Fruit fly (Drosophila melanogaster) whole organism, embryonic: ENCODE results near the gene CG13258.

Source experiments
- Awh ChIP-seq: fragments of 200-800 bp; sonication (Bioruptor generic); IDR thresholded peaks from 2 replicates; pipeline ENCODE4, ENCODE4 v1.3.6; 2022; ENCODE audit warnings: missing biosample characterization, missing genetic modification characterization
- C15 ChIP-seq: fragments of 200-800 bp; sonication (Bioruptor generic); IDR thresholded peaks from 3 replicates; pipeline ENCODE4 v1.3.6; 2022; ENCODE audit warnings: missing biosample characterization, missing genetic modification characterization
- CG10543 ChIP-seq: fragments of 200-800 bp; sonication (Bioruptor generic); optimal IDR thresholded peaks from 3 replicates; lab custom pipeline; 2017; ENCODE audit warnings: missing biosample characterization, mild to moderate bottlenecking, missing genetic modification characterization, moderate library complexity
- CG11093 ChIP-seq: fragments of 200-800 bp; sonication (Bioruptor generic); IDR thresholded peaks from 3 replicates; pipeline ENCODE4 v1.3.6; 2022; ENCODE audit warnings: missing biosample characterization, missing genetic modification characterization
- CG12071 ChIP-seq: fragments of 200-800 bp; sonication (Bioruptor generic); optimal IDR thresholded peaks from 3 replicates; lab custom pipeline; 2018; ENCODE audit warnings: missing biosample characterization, mild to moderate bottlenecking, missing genetic modification characterization
- CG12236 ChIP-seq: fragments of 200-800 bp; sonication (Bioruptor generic); optimal IDR thresholded peaks from 2 replicates; lab custom pipeline; 2016; ENCODE audit warnings: missing biosample characterization, missing genetic modification characterization
- CG12769 ChIP-seq: fragments of 200-800 bp; sonication (Bioruptor generic); optimal IDR thresholded peaks from 2 replicates; lab custom pipeline; 2019; ENCODE audit warnings: missing biosample characterization, mild to moderate bottlenecking, missing genetic modification characterization, moderate library complexity
- CG13894 ChIP-seq: fragments of 200-800 bp; sonication (Bioruptor generic); optimal IDR thresholded peaks from 3 replicates; lab custom pipeline; 2018; ENCODE audit warnings: missing biosample characterization, mild to moderate bottlenecking, missing genetic modification characterization, moderate library complexity
- CG1647 ChIP-seq: fragments of 200-800 bp; sonication (Bioruptor generic); optimal IDR thresholded peaks from 3 replicates; lab custom pipeline; 2016; ENCODE audit warnings: missing biosample characterization, missing genetic modification characterization
- CG16779 ChIP-seq: fragments of 200-800 bp; sonication (Bioruptor generic); IDR thresholded peaks from 2 replicates; pipeline ENCODE4 v1.3.6; 2022; ENCODE audit warnings: missing biosample characterization, missing genetic modification characterization
- CG34376 ChIP-seq: fragments of 200-800 bp; sonication (Bioruptor generic); optimal IDR thresholded peaks from 2 replicates; lab custom pipeline; 2018; ENCODE audit warnings: missing biosample characterization, mild to moderate bottlenecking, missing genetic modification characterization
- CG4282 ChIP-seq: fragments of 200-800 bp; sonication (Bioruptor generic); optimal IDR thresholded peaks from 2 replicates; lab custom pipeline; 2016; ENCODE audit warnings: missing biosample characterization, missing genetic modification characterization
- CG5953 ChIP-seq: fragments of 200-800 bp; sonication (Bioruptor generic); IDR thresholded peaks from 2 replicates; pipeline ENCODE4 v1.3.6; 2022; ENCODE audit warnings: missing biosample characterization, missing genetic modification characterization
- CG6689 ChIP-seq: fragments of 200-800 bp; sonication (Bioruptor generic); IDR thresholded peaks from 2 replicates; pipeline ENCODE4 v1.3.6; 2022; ENCODE audit warnings: missing biosample characterization, missing genetic modification characterization
- CG6765 ChIP-seq: fragments of 200-800 bp; sonication (Bioruptor generic); optimal IDR thresholded peaks from 3 replicates; lab custom pipeline; 2017; ENCODE audit warnings: missing biosample characterization, mild to moderate bottlenecking, missing genetic modification characterization
- CG7963 ChIP-seq: fragments of 200-800 bp; sonication (Bioruptor generic); IDR thresholded peaks from 3 replicates; pipeline ENCODE4 v1.3.6; 2022; ENCODE audit warnings: missing biosample characterization, missing genetic modification characterization; ENCODE audit not compliant: partially characterized antibody
- CG8281 ChIP-seq: fragments of 200-800 bp; sonication (Bioruptor generic); optimal IDR thresholded peaks from 2 replicates; lab custom pipeline; 2018; ENCODE audit warnings: missing biosample characterization, mild to moderate bottlenecking, missing genetic modification characterization, moderate library complexity
- CG9437 ChIP-seq: fragments of 200-800 bp; sonication (Bioruptor generic); optimal IDR thresholded peaks from 2 replicates; lab custom pipeline; 2018; ENCODE audit warnings: missing biosample characterization, mild to moderate bottlenecking, missing genetic modification characterization
- CG9932 ChIP-seq: fragments of 200-800 bp; sonication (Bioruptor generic); IDR thresholded peaks from 2 replicates; pipeline ENCODE4 v1.3.6; 2022; ENCODE audit warnings: missing biosample characterization, missing genetic modification characterization
- Deaf1 ChIP-seq: fragments of 200-800 bp; optimal IDR thresholded peaks from 3 replicates; lab custom pipeline; 2019; ENCODE audit warnings: missing biosample characterization, mild to moderate bottlenecking, missing genetic modification characterization, moderate library complexity
- Drgx ChIP-seq: fragments of 200-800 bp; sonication (Bioruptor generic); IDR thresholded peaks from 2 replicates; pipeline ENCODE4 v1.3.6; 2022; ENCODE audit warnings: missing biosample characterization, missing genetic modification characterization
- Med ChIP-seq: fragments of 200-800 bp; sonication (Bioruptor generic); peaks from one replicate; lab custom pipeline; 2016; ENCODE audit warnings: missing biosample characterization, missing genetic modification characterization, mild to moderate bottlenecking, inconsistent platforms, moderate library complexity
- Rfx ChIP-seq: fragments of 200-800 bp; sonication (Bioruptor generic); IDR thresholded peaks from 2 replicates; pipeline ENCODE4 v1.3.6; 2022; ENCODE audit warnings: missing biosample characterization, missing genetic modification characterization
- Sin3A ChIP-seq: fragments of >200 bp; optimal IDR thresholded peaks from 2 replicates; lab custom pipeline; 2018
- Sry-δ ChIP-seq: fragments of 200-800 bp; sonication (Bioruptor generic); optimal IDR thresholded peaks from 2 replicates; lab custom pipeline; 2016; ENCODE audit warnings: missing biosample characterization, missing genetic modification characterization
- ab ChIP-seq: fragments of 200-800 bp; sonication (Bioruptor generic); optimal IDR thresholded peaks from 2 replicates; lab custom pipeline; 2016; ENCODE audit warnings: missing biosample characterization, missing genetic modification characterization
- abd-A ChIP-seq: fragments of 200-800 bp; sonication (Bioruptor generic); optimal IDR thresholded peaks from 3 replicates; lab custom pipeline; 2019; ENCODE audit warnings: missing biosample characterization, mild to moderate bottlenecking, missing genetic modification characterization, moderate library complexity
- ap ChIP-seq: fragments of 200-800 bp; sonication (Bioruptor generic); IDR thresholded peaks from 2 replicates; pipeline ENCODE4 v1.3.6; 2022; ENCODE audit warnings: missing biosample characterization, missing genetic modification characterization
- ash1 ChIP-seq: fragments of 200-800 bp; sonication (Bioruptor generic); optimal IDR thresholded peaks from 2 replicates; lab custom pipeline; 2018; ENCODE audit warnings: missing biosample characterization, mild to moderate bottlenecking, missing genetic modification characterization
- cg ChIP-seq: fragments of 200-800 bp; sonication (Bioruptor generic); optimal IDR thresholded peaks from 3 replicates; lab custom pipeline; 2019; ENCODE audit warnings: missing biosample characterization, mild to moderate bottlenecking, missing genetic modification characterization, moderate library complexity
- crc ChIP-seq: fragments of 200-800 bp; sonication (Bioruptor generic); optimal IDR thresholded peaks from 2 replicates; lab custom pipeline; 2016; ENCODE audit warnings: missing biosample characterization, missing genetic modification characterization
- crol ChIP-seq: fragments of 200-800 bp; sonication (Bioruptor generic); IDR thresholded peaks from 2 replicates; pipeline ENCODE4 v1.3.6; 2022; ENCODE audit warnings: missing biosample characterization, missing genetic modification characterization
- ems ChIP-seq: fragments of 200-800 bp; sonication (Bioruptor generic); optimal IDR thresholded peaks from 3 replicates; lab custom pipeline; 2016; ENCODE audit warnings: missing biosample characterization, missing genetic modification characterization
- eyg ChIP-seq: fragments of 200-800 bp; sonication (Bioruptor generic); optimal IDR thresholded peaks from 3 replicates; lab custom pipeline; 2016; ENCODE audit warnings: missing biosample characterization, missing genetic modification characterization
- ftz-f1 ChIP-seq: fragments of 200-800 bp; sonication (Bioruptor generic); optimal IDR thresholded peaks from 2 replicates; lab custom pipeline; 2016; ENCODE audit warnings: missing biosample characterization, missing genetic modification characterization
- gcm2 ChIP-seq: fragments of 200-800 bp; sonication (Bioruptor generic); optimal IDR thresholded peaks from 2 replicates; lab custom pipeline; 2016; ENCODE audit warnings: missing biosample characterization, missing genetic modification characterization
- hb ChIP-seq: fragments of 200-800 bp; sonication (Bioruptor generic); IDR thresholded peaks from 3 replicates; pipeline ENCODE4 v1.3.6; 2022; ENCODE audit warnings: missing biosample characterization, missing genetic modification characterization; ENCODE audit not compliant: partially characterized antibody
- kah ChIP-seq: fragments of 200-800 bp; sonication (Bioruptor generic); optimal IDR thresholded peaks from 2 replicates; lab custom pipeline; 2018; ENCODE audit warnings: missing biosample characterization, mild to moderate bottlenecking, missing genetic modification characterization
- lmd ChIP-seq: fragments of 200-800 bp; sonication (Bioruptor generic); IDR thresholded peaks from 2 replicates; pipeline ENCODE4 v1.3.6; 2022; ENCODE audit warnings: missing biosample characterization, missing genetic modification characterization
- nom ChIP-seq: fragments of 200-800 bp; sonication (Bioruptor generic); optimal IDR thresholded peaks from 2 replicates; lab custom pipeline; 2017; ENCODE audit warnings: missing biosample characterization, missing genetic modification characterization, mild to moderate bottlenecking, moderate library complexity, missing genetic modification reagents
- pfk ChIP-seq: fragments of 200-800 bp; sonication (Bioruptor generic); optimal IDR thresholded peaks from 2 replicates; lab custom pipeline; 2018; ENCODE audit warnings: missing biosample characterization, mild to moderate bottlenecking, missing genetic modification characterization, moderate library complexity
- prd ChIP-seq, 3 experiments: fragments of >200 bp in 2 of 3; fragments of 200-800 bp in 1 of 3; sonication (Bioruptor generic) in 1 of 3; optimal IDR thresholded peaks in 2 of 3; IDR thresholded peaks in 1 of 3; 2 replicates in 2 of 3; 3 replicates in 1 of 3; pipeline versions ENCODE4 v1.3.6 to Lab custom; 2017 to 2022; ENCODE audit warnings: missing biosample characterization in 1 of 3, missing genetic modification characterization in 1 of 3
- row ChIP-seq: fragments of 200-800 bp; sonication (Bioruptor generic); IDR thresholded peaks from 3 replicates; pipeline ENCODE4 v1.3.6; 2022; ENCODE audit warnings: missing biosample characterization, missing genetic modification characterization
- sd ChIP-seq: fragments of 200-800 bp; sonication (Bioruptor generic); optimal IDR thresholded peaks from 3 replicates; lab custom pipeline; 2018; ENCODE audit warnings: missing biosample characterization, mild to moderate bottlenecking, missing genetic modification characterization, moderate library complexity
- ttk ChIP-seq: fragments of 200-800 bp; sonication (Bioruptor generic); IDR thresholded peaks from 2 replicates; pipeline ENCODE4 v2.1.2; 2022; ENCODE audit warnings: missing biosample characterization, missing genetic modification characterization
- twi ChIP-seq: fragments of 200-800 bp; optimal IDR thresholded peaks from 2 replicates; lab custom pipeline; 2019; ENCODE audit warnings: missing biosample characterization, mild to moderate bottlenecking, missing genetic modification characterization, moderate library complexity
- wor ChIP-seq: fragments of 200-800 bp; sonication (Bioruptor generic); IDR thresholded peaks from 2 replicates; pipeline ENCODE4 v1.3.6; 2022; ENCODE audit warnings: missing biosample characterization, missing genetic modification characterization

CG13258 gene

DNA sequence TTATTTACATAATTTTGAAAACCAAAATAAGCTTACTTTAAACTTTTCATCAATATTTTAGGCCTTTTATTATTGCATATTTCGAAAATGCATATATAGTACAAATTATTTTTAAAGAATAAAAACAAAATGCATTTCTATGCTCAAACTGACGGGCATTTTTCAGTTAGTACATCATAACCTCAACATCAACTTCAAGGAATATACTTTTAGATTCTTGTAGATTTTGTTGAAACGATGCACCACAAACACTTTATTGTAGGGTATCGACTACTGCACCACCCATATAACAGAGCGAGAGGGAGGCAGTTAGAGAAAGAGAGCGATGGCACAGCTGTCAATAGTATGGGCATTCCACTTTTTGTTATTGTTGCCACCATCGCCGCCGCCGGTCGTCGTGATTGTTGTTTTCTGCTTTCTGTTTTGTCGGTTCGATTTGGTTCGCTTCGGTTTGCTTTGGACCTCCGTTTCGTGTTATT, 13.0 kb downstream of the CG13258 start (continued):
- TF ChIP-seq crc (GFP tag; lab: Kevin White, UChicago) = peak; percentile 11
- TF ChIP-seq CG12071 = peak; percentile 87
- peak; percentile 84 for TF ChIP-seq kah (GFP tag; lab: Kevin White, UChicago)
- peak; percentile 78 for TF ChIP-seq CG8281 (tag; lab: Kevin White, UChicago)
- peak; percentile 68 for TF ChIP-seq eyg
- TF ChIP-seq sd = peak; percentile 73
- peak; percentile 88 for TF ChIP-seq ems (GFP tag; lab: Kevin White, UChicago)
- TF ChIP-seq Sry-δ (GFP tag; lab: Kevin White, UChicago) = peak; percentile 29
- TF ChIP-seq CG11093 = peak; percentile 79
- TF ChIP-seq twi (tag; lab: Kevin White, UChicago) = peak; percentile 92
- peak; percentile 81 for TF ChIP-seq CG12236 (GFP tag; lab: Kevin White, UChicago)
- no peak for TF ChIP-seq CG9932 (GFP tag; lab: Robert Waterston, UW)
- peak; percentile 71 for TF ChIP-seq ap
- TF ChIP-seq lmd = peak; percentile 85
- TF ChIP-seq CG34376 (GFP tag; lab: Kevin White, UChicago) = peak; percentile 6
- peak; percentile 30 for TF ChIP-seq CG4282
- no peak for TF ChIP-seq ash1 (GFP tag; lab: Kevin White, UChicago)
- TF ChIP-seq CG7963 (GFP tag; lab: Robert Waterston, UW) = no peak
- TF ChIP-seq ab (GFP tag; lab: Kevin White, UChicago) = peak; percentile 57

DNA sequence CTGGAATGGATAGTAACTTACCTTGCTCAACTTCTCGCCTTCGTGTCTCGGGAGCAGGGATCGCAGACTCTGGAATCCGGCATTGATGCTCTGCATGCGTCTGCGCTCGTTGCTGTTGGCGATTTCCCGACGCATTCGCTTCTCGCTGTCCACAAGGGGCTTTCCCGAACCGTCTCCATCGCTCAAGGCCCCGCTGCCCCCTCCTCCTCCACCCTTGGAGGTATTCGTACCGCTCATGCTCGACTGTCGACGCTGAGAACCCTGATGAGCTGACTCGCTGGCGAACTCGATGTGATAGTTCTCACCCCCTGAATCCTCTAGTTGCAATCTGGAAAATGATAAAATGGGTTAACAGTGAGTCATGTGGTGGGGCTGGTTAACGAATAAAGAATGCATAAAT, 14.0 kb downstream of the CG13258 start:
- TF ChIP-seq CG6765 (GFP tag; lab: Kevin White, UChicago) = no peak
- TF ChIP-seq gcm2 (GFP tag; lab: Kevin White, UChicago) = no peak
- TF ChIP-seq CG5953 (GFP tag; lab: Robert Waterston, UW) = 0 out of 2 replicates have a peak, but pooled peaks have one; percentile 6
- TF ChIP-seq CG16779 (GFP tag; lab: Robert Waterston, UW) = 0 out of 2 replicates have a peak, but pooled peaks have one; percentile 18
- TF ChIP-seq crol (GFP tag; lab: Robert Waterston, UW) = peak; percentile 71
- TF ChIP-seq cg (GFP tag; lab: Kevin White, UChicago) = no peak
- peak; percentile 54 for TF ChIP-seq Med (GFP tag; lab: Kevin White, UChicago)
- peak; percentile 18 for TF ChIP-seq Deaf1 (tag; lab: Kevin White, UChicago)
- peak; percentile 27 for TF ChIP-seq pfk (GFP tag; lab: Kevin White, UChicago)
- TF ChIP-seq hb (GFP tag; lab: Robert Waterston, UW) = peak; percentile 21; the same call in 1 of the 3 replicates

DNA sequence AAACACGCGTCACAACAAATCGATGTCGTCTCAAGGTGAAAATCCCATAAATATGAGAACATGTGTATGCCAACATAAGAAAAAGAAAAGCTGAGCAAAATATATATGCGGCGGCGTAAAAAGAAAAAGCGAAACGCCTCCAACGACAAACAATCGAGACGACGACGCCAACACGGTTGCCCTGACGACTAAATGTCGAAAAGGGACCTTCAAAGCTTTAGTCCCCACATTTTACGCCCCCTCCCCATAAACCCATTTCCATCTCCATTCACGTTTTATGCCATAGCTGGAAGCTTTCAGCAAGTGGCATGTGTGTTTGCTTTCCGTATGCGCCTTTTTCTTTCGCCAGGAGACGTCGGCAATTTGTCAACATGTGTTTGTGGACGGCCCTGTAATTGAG, 14.9 kb downstream of the CG13258 start:
- TF ChIP-seq CG10543 (GFP tag; lab: Kevin White, UChicago) = peak; percentile 48
- TF ChIP-seq C15 (GFP tag; lab: Robert Waterston, UW) = no peak
- peak; percentile 2 for TF ChIP-seq pfk (GFP tag; lab: Kevin White, UChicago)
- TF ChIP-seq ftz-f1 (GFP tag; lab: Kevin White, UChicago) = peak; percentile 17
- no peak for TF ChIP-seq prd (optimal IDR thresholded peaks at IDR 0.05; lab: Kevin White, UChicago)
- TF ChIP-seq prd (GFP tag; IDR thresholded peaks at IDR 0.05; lab: Robert Waterston, UW) = no peak
- TF ChIP-seq Awh (GFP tag; lab: Robert Waterston, UW) = no peak
- TF ChIP-seq abd-A = peak; percentile 78
- no peak for TF ChIP-seq Sin3A (lab: Kevin White, UChicago)
- TF ChIP-seq Med (GFP tag; lab: Kevin White, UChicago) = peak; percentile 69
- no peak for TF ChIP-seq wor (GFP tag; lab: Robert Waterston, UW)
- TF ChIP-seq CG9437 (GFP tag; lab: Kevin White, UChicago) = no peak
- no peak for TF ChIP-seq row
- no peak for TF ChIP-seq ttk
- peak; percentile 26 for TF ChIP-seq CG12769 (tag; lab: Kevin White, UChicago)
- TF ChIP-seq CG6689 (GFP tag; lab: Robert Waterston, UW) = no peak
- TF ChIP-seq Drgx (GFP tag; lab: Robert Waterston, UW) = 0 out of 2 replicates have a peak, but pooled peaks have one; percentile 12
- TF ChIP-seq CG1647 = no peak
- TF ChIP-seq nom = peak; percentile 65
- TF ChIP-seq CG13894 = peak; percentile 72
- peak; percentile 54; the same call in 1 of the 2 replicates for TF ChIP-seq Rfx
- peak; percentile 5 for TF ChIP-seq sd
